Worm (Caenorhabditis elegans) whole organism, L4 larva: Measurements from ENCODE around the gene srh-219.

ENCODE experiments used
- D1046.2 ChIP-seq: fragments of 200-800 bp; sonication (Bioruptor generic); IDR thresholded peaks from 2 replicates; pipeline ENCODE4 v1.3.6; 2022; ENCODE audit warnings: missing genetic modification characterization, missing compliant biosample characterization
- F44E2.7 ChIP-seq: fragments of 200-800 bp; sonication (Bioruptor generic); IDR thresholded peaks from 2 replicates; pipeline ENCODE4 v2.1.2; 2022; ENCODE audit warnings: missing genetic modification characterization, missing compliant biosample characterization
- T20F7.1 ChIP-seq: fragments of 200-800 bp; sonication (Bioruptor generic); optimal IDR thresholded peaks from 2 replicates; lab custom pipeline; 2018; ENCODE audit warnings: mild to moderate bottlenecking, missing genetic modification characterization, missing compliant biosample characterization
- Y48G9A.11 ChIP-seq: fragments of 200-800 bp; sonication (Bioruptor generic); IDR thresholded peaks from 2 replicates; pipeline ENCODE4 v1.3.6; 2022; ENCODE audit warnings: missing genetic modification reagents, missing genetic modification characterization, missing compliant biosample characterization
- Y75B8A.6 ChIP-seq: fragments of 200-800 bp; sonication (Bioruptor generic); IDR thresholded peaks from 2 replicates; pipeline ENCODE4 v1.3.6; 2022; ENCODE audit warnings: missing genetic modification reagents, missing genetic modification characterization, missing compliant biosample characterization
- ZK337.2 ChIP-seq: fragments of 200-800 bp; sonication (Bioruptor generic); IDR thresholded peaks from 2 replicates; pipeline ENCODE4 v1.3.6; 2022; ENCODE audit warnings: missing genetic modification reagents, missing genetic modification characterization, missing compliant biosample characterization
- aha-1 ChIP-seq: fragments of 150-350 bp; peaks from one replicate; lab custom pipeline; 2014; ENCODE audit warnings: missing biosample characterization, missing genetic modification characterization
- aly-2 ChIP-seq: sonication (generic microtip); optimal IDR thresholded peaks from 2 replicates; lab custom pipeline; 2018; ENCODE audit warnings: missing biosample characterization, missing genetic modification characterization
- ama-1 ChIP-seq: fragments of 150-350 bp; optimal IDR thresholded peaks from 2 replicates; lab custom pipeline; 2014; ENCODE audit warnings: inconsistent platforms, mixed read lengths
- ceh-32 ChIP-seq: sonication (generic microtip); optimal IDR thresholded peaks from 2 replicates; lab custom pipeline; 2016; ENCODE audit warnings: mild to moderate bottlenecking, missing genetic modification characterization, missing compliant biosample characterization; ENCODE audit not compliant: poor library complexity
- ceh-44 ChIP-seq: fragments of 200-800 bp; sonication (Bioruptor generic); IDR thresholded peaks from 2 replicates; pipeline ENCODE4 v1.3.6; 2022; ENCODE audit warnings: missing genetic modification reagents, missing genetic modification characterization, missing compliant biosample characterization
- ces-1 ChIP-seq: fragments of 150-350 bp; sonication (generic microtip); optimal IDR thresholded peaks from 4 replicates; lab custom pipeline; 2014; ENCODE audit warnings: missing biosample characterization, missing genetic modification reagents, missing genetic modification characterization
- ctbp-1 ChIP-seq: fragments of 200-800 bp; sonication (Bioruptor generic); IDR thresholded peaks from 2 replicates; pipeline ENCODE4 v1.3.6; 2022; ENCODE audit warnings: missing genetic modification reagents, missing genetic modification characterization, missing compliant biosample characterization
- dmd-6 ChIP-seq: fragments of 200-800 bp; sonication (Bioruptor generic); IDR thresholded peaks from 2 replicates; pipeline ENCODE4 v1.3.6; 2022; ENCODE audit warnings: missing genetic modification reagents, missing genetic modification characterization, missing compliant biosample characterization
- dmd-8 ChIP-seq: fragments of 200-800 bp; sonication (Bioruptor generic); IDR thresholded peaks from 2 replicates; pipeline ENCODE4 v1.3.6; 2022; ENCODE audit warnings: missing genetic modification characterization, missing compliant biosample characterization
- dmd-9 ChIP-seq: fragments of 200-800 bp; sonication (Bioruptor generic); IDR thresholded peaks from 2 replicates; pipeline ENCODE4 v1.3.6; 2022; ENCODE audit warnings: missing genetic modification reagents, missing genetic modification characterization, missing compliant biosample characterization
- duxl-1 ChIP-seq: sonication (generic microtip); optimal IDR thresholded peaks from 2 replicates; lab custom pipeline; 2016; ENCODE audit warnings: mild to moderate bottlenecking, missing genetic modification characterization, moderate library complexity, missing compliant biosample characterization; ENCODE audit not compliant: poor library complexity
- dve-1 ChIP-seq: sonication (generic microtip); optimal IDR thresholded peaks from 2 replicates; lab custom pipeline; 2017; ENCODE audit warnings: antibody characterized with exemption, mild to moderate bottlenecking, missing genetic modification characterization, missing compliant biosample characterization; ENCODE audit not compliant: insufficient read depth
- fkh-10 ChIP-seq: fragments of 150-350 bp; optimal IDR thresholded peaks from 2 replicates; lab custom pipeline; 2014; ENCODE audit warnings: missing biosample characterization, missing genetic modification reagents, missing genetic modification characterization
- gei-8 ChIP-seq: fragments of 200-800 bp; sonication (Bioruptor generic); optimal IDR thresholded peaks from 2 replicates; lab custom pipeline; 2018; ENCODE audit warnings: mild to moderate bottlenecking, missing genetic modification characterization, missing compliant biosample characterization
- hlh-11 ChIP-seq: fragments of 200-800 bp; sonication (Bioruptor generic); optimal IDR thresholded peaks from 2 replicates; lab custom pipeline; 2018; ENCODE audit warnings: mild to moderate bottlenecking, missing genetic modification characterization, missing compliant biosample characterization
- hmg-1.1 ChIP-seq: fragments of 200-800 bp; sonication (Bioruptor generic); IDR thresholded peaks from 2 replicates; pipeline ENCODE4 v1.3.6; 2022; ENCODE audit warnings: missing genetic modification reagents, missing genetic modification characterization, missing compliant biosample characterization
- jun-1 ChIP-seq: fragments of 150-350 bp; optimal IDR thresholded peaks from 2 replicates; lab custom pipeline; 2014; ENCODE audit warnings: missing biosample characterization, missing genetic modification reagents, missing genetic modification characterization
- lim-7 ChIP-seq: fragments of 200-800 bp; sonication (Bioruptor generic); IDR thresholded peaks from 2 replicates; pipeline ENCODE4 v1.3.6; 2022; ENCODE audit warnings: missing genetic modification characterization, missing compliant biosample characterization
- lin-29 ChIP-seq: fragments of 200-800 bp; sonication (Bioruptor generic); IDR thresholded peaks from 2 replicates; pipeline ENCODE4 v1.3.6; 2022; ENCODE audit warnings: missing genetic modification reagents, missing genetic modification characterization, missing compliant biosample characterization
- madf-9 ChIP-seq: fragments of 200-800 bp; sonication (Bioruptor generic); conservative IDR thresholded peaks from 2 replicates; pipeline ENCODE4 v1.3.6; 2022; ENCODE audit warnings: missing genetic modification reagents, missing genetic modification characterization, missing compliant biosample characterization
- mdl-1 ChIP-seq, 2 experiments: fragments of 150-350 bp in 1 of 2; sonication (generic microtip) in 1 of 2; optimal IDR thresholded peaks; 2 replicates each; lab custom pipeline; 2014 to 2017; ENCODE audit warnings: missing biosample characterization in 2 of 2, missing genetic modification characterization in 2 of 2
- mes-2 ChIP-seq: sonication (generic microtip); optimal IDR thresholded peaks from 2 replicates; lab custom pipeline; 2016; ENCODE audit warnings: missing genotype, mild to moderate bottlenecking, missing genetic modification characterization, missing compliant biosample characterization; ENCODE audit not compliant: poor library complexity, severe bottlenecking
- mxl-2 ChIP-seq: fragments of 200-800 bp; sonication (Bioruptor generic); conservative IDR thresholded peaks from 2 replicates; pipeline ENCODE4 v1.3.6; 2022; ENCODE audit warnings: missing genetic modification reagents, missing genetic modification characterization, missing compliant biosample characterization
- mxl-3 ChIP-seq: fragments of 200-800 bp; sonication (Bioruptor generic); optimal IDR thresholded peaks from 2 replicates; lab custom pipeline; 2018; ENCODE audit warnings: mild to moderate bottlenecking, missing genetic modification characterization, missing compliant biosample characterization
- nhr-102 ChIP-seq: sonication (generic microtip); optimal IDR thresholded peaks from 2 replicates; lab custom pipeline; 2016; ENCODE audit warnings: mild to moderate bottlenecking, missing genetic modification characterization, moderate library complexity, missing compliant biosample characterization
- nhr-11 ChIP-seq: fragments of 150-350 bp; optimal IDR thresholded peaks from 2 replicates; lab custom pipeline; 2014; ENCODE audit warnings: missing biosample characterization, missing genetic modification characterization
- nhr-111 ChIP-seq: fragments of 200-800 bp; sonication (Bioruptor generic); optimal IDR thresholded peaks from 2 replicates; lab custom pipeline; 2018; ENCODE audit warnings: mild to moderate bottlenecking, missing genetic modification characterization, missing compliant biosample characterization
- nhr-28 ChIP-seq: fragments of 150-350 bp; optimal IDR thresholded peaks from 2 replicates; lab custom pipeline; 2014; ENCODE audit warnings: missing biosample characterization, missing genetic modification characterization
- nhr-77 ChIP-seq: fragments of 150-350 bp; optimal IDR thresholded peaks from 2 replicates; lab custom pipeline; 2014; ENCODE audit warnings: missing biosample characterization, missing genetic modification characterization
- pha-4 ChIP-seq, 2 experiments: fragments of 150-350 bp in 1 of 2; fragments of 200-800 bp in 1 of 2; sonication (Bioruptor generic) in 1 of 2; IDR thresholded peaks in 1 of 2; optimal IDR thresholded peaks in 1 of 2; 2 replicates each; pipeline versions ENCODE4 v1.3.6 to Lab custom; 2014 to 2022; ENCODE audit warnings: missing genetic modification characterization in 2 of 2, missing genetic modification reagents in 2 of 2, missing biosample characterization in 1 of 2, missing compliant biosample characterization in 1 of 2
- rbr-2 ChIP-seq: sonication (generic microtip); optimal IDR thresholded peaks from 2 replicates; lab custom pipeline; 2016; ENCODE audit warnings: missing genotype, missing genetic modification characterization, missing compliant biosample characterization
- saeg-2 ChIP-seq: fragments of 200-800 bp; sonication (Bioruptor generic); IDR thresholded peaks from 2 replicates; pipeline ENCODE4 v1.3.6; 2022; ENCODE audit warnings: missing genetic modification reagents, missing genetic modification characterization, missing compliant biosample characterization
- set-16 ChIP-seq: fragments of 200-800 bp; sonication (Bioruptor generic); IDR thresholded peaks from 2 replicates; pipeline ENCODE4 v1.3.6; 2022; ENCODE audit warnings: missing genetic modification reagents, missing genetic modification characterization, missing compliant biosample characterization
- spr-1 ChIP-seq: sonication (generic microtip); optimal IDR thresholded peaks from 2 replicates; lab custom pipeline; 2016; ENCODE audit warnings: mild to moderate bottlenecking, missing genetic modification characterization, missing compliant biosample characterization
- tag-97 ChIP-seq: fragments of 200-800 bp; sonication (Bioruptor generic); IDR thresholded peaks from 2 replicates; pipeline ENCODE4 v1.3.6; 2022; ENCODE audit warnings: missing genetic modification characterization, missing compliant biosample characterization
- unc-130 ChIP-seq: sonication (generic microtip); optimal IDR thresholded peaks from 2 replicates; lab custom pipeline; 2016; ENCODE audit warnings: missing genetic modification reagents, missing genetic modification characterization, missing compliant biosample characterization
- unc-39 ChIP-seq: sonication (generic microtip); optimal IDR thresholded peaks from 2 replicates; lab custom pipeline; 2017; ENCODE audit warnings: missing biosample characterization, missing genetic modification characterization
- unc-62 ChIP-seq, 3 experiments: fragments of 150-350 bp in 1 of 3; sonication (generic microtip); optimal IDR thresholded peaks in 2 of 3; peaks in 1 of 3; 1 replicate in 1 of 3; 2 replicates in 2 of 3; lab custom pipeline; 2014 to 2017; ENCODE audit warnings: missing biosample characterization in 3 of 3, missing genetic modification characterization in 3 of 3, missing genetic modification reagents in 3 of 3, missing genotype in 1 of 3
- zag-1 ChIP-seq: fragments of 150-350 bp; optimal IDR thresholded peaks from 2 replicates; lab custom pipeline; 2014; ENCODE audit warnings: missing biosample characterization, missing genetic modification characterization
- zfp-2 ChIP-seq: sonication (generic microtip); optimal IDR thresholded peaks from 2 replicates; lab custom pipeline; 2016; ENCODE audit warnings: mild to moderate bottlenecking, missing genetic modification characterization, missing compliant biosample characterization
- zip-2 ChIP-seq: fragments of 150-350 bp; optimal IDR thresholded peaks from 2 replicates; lab custom pipeline; 2014; ENCODE audit warnings: missing biosample characterization, missing genetic modification characterization
- ztf-11 ChIP-seq: fragments of 150-350 bp; optimal IDR thresholded peaks from 2 replicates; lab custom pipeline; 2014; ENCODE audit warnings: missing biosample characterization, missing genetic modification characterization

Gene srh-219

ce11 chrV:15465032-15465727 lies 30.1 kb upstream of the srh-219 start, which contains the start of gene pqn-71 (continued):
- TF ChIP-seq ama-1 (lab: Kevin White, UChicago) (no peak), dmd-6 (GFP tag; lab: Robert Waterston, UW) (peak; percentile 94), aha-1 (no peak), saeg-2 (peak; percentile 92), dmd-9 (GFP tag; lab: Robert Waterston, UW) (peak; percentile 95), gei-8 (GFP tag; lab: Kevin White, UChicago) (peak; percentile 83), ztf-11 (no peak), nhr-102 (no peak), rbr-2 (tag; lab: Kevin White, UChicago) (peak; percentile 95), aly-2 (tag; lab: Kevin White, UChicago) (peak; percentile 48), tag-97 (0 out of 2 replicates have a peak, but pooled peaks have one; percentile 41), mes-2 (peak; percentile 85), spr-1 (peak; percentile 95), ctbp-1 (GFP tag; lab: Robert Waterston, UW) (peak; percentile 94), Y48G9A.11 (GFP tag; lab: Robert Waterston, UW) (peak; percentile 92), Y75B8A.6 (peak; percentile 91), zag-1 (no peak), zip-2 (tag; lab: Kevin White, UChicago) (peak; percentile 90), nhr-28 (peak; percentile 74), zfp-2 (tag; lab: Kevin White, UChicago) (peak; percentile 79), ces-1 (GFP tag; lab: Kevin White, UChicago) (peak; percentile 36), nhr-111 (GFP tag; lab: Kevin White, UChicago) (peak; percentile 86), madf-9 (GFP tag; lab: Robert Waterston, UW) (peak; percentile 94), lim-7 (GFP tag; lab: Robert Waterston, UW) (peak; percentile 92), D1046.2 (GFP tag; lab: Robert Waterston, UW) (peak; percentile 93), pha-4 (GFP tag; IDR thresholded peaks at IDR 0.05; lab: Robert Waterston, UW) (no peak; the same call in none of the 2 replicates), pha-4 (tag; optimal IDR thresholded peaks at IDR 0.05; lab: Kevin White, UChicago) (peak; percentile 53), unc-130 (GFP tag; lab: Kevin White, UChicago) (peak; percentile 93), mxl-3 (GFP tag; lab: Kevin White, UChicago) (peak; percentile 76), set-16 (GFP tag; lab: Robert Waterston, UW) (peak; percentile 63; the same call in 1 of the 2 replicates), ceh-44 (GFP tag; lab: Robert Waterston, UW) (peak; percentile 93), jun-1 (tag; lab: Kevin White, UChicago) (peak; percentile 75), mxl-2 (GFP tag; lab: Robert Waterston, UW) (peak; percentile 85), nhr-77 (tag; lab: Kevin White, UChicago) (no peak), fkh-10 (GFP tag; lab: Kevin White, UChicago) (peak; percentile 52), dve-1 (tag; lab: Kevin White, UChicago) (peak; percentile 99), mdl-1 (tag; optimal IDR thresholded peaks at IDR 0.05; lab: Kevin White, UChicago) (peak; percentile 46 to 77), lin-29 (GFP tag; lab: Robert Waterston, UW) (peak; percentile 93), hmg-1.1 (peak; percentile 97), T20F7.1 (GFP tag; lab: Kevin White, UChicago) (no peak), ZK337.2 (GFP tag; lab: Robert Waterston, UW) (peak; percentile 60), nhr-11 (tag; lab: Kevin White, UChicago) (peak; percentile 64), hlh-11 (tag; lab: Kevin White, UChicago) (peak; percentile 89), unc-39 (no peak), unc-62 (GFP tag; optimal IDR thresholded peaks at IDR 0.05 in 1 of 2; lab: Kevin White, UChicago) (peak in 1 of 2 experiments; percentile 15), unc-62 (tag; optimal IDR thresholded peaks at IDR 0.05; lab: Kevin White, UChicago) (no peak), dmd-8 (GFP tag; lab: Robert Waterston, UW) (peak; percentile 98), ceh-32 (peak; percentile 74), duxl-1 (tag; lab: Kevin White, UChicago) (peak; percentile 92), F44E2.7 (peak; percentile 95)
